Worm (Caenorhabditis elegans): ENCODE measurements around the gene crh-2.

Gene crh-2

DNA sequence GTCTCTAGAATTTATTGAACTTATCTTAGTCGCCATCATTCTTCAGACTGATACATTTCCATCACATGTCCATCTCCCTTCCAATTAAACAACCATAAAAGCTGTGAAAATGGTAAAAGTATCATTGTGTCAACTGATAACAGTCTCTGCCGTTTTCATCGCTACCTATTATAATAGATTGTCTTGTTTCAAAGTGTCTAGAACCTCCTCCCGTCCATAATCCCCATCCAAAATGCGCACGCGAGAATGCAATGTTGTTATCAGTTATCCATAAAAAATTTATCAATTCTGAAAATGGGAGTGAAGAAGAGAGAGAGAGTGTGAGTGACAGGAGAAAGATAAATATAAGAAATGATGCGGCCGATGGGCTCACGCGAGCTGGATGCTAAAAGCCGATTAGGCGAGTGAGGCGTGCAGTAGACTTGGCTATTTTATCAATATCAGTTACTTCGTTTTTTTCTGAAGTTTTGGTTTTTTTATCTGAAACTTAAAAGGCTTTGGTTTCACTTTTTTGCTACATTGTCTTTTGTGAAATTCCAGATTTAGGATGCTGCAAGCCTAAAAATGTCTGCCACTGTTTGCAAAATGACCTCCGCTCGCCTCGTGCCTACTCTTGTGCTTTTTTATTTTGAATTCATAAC lies 14.7 kb upstream of the crh-2 start:
- no peak for TF ChIP-seq unc-62 (GFP tag; optimal IDR thresholded peaks at IDR 0.05)

DNA sequence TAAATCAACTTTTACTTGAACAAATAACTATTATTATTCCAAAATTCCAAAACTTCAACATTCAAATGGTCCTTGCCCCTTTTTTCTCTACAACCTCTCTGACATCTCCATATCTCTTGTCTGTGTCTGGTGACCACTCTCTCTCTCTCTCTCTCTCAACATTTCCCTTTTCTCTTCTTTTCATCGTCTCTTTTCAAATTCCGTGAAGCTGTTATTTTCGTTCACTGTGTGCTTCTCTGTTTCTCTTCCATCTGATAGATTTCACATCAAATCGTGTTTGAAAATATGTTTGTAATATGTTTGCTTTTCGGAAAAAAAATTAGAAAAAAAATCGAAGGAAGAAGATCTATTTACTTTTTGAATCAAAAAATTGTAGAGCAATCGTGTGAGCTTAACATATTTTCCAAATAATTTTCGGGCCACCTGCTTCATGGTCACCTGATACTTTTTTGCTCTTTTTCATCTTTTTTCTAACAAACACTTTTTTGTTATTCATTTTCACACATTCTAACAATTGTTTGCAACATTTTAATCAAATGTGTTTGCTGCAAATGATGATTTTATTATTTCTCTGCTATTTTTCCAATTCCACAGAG lies 13.7 kb upstream of the crh-2 start:
- no peak for TF ChIP-seq unc-62 (GFP tag; optimal IDR thresholded peaks at IDR 0.05)

DNA sequence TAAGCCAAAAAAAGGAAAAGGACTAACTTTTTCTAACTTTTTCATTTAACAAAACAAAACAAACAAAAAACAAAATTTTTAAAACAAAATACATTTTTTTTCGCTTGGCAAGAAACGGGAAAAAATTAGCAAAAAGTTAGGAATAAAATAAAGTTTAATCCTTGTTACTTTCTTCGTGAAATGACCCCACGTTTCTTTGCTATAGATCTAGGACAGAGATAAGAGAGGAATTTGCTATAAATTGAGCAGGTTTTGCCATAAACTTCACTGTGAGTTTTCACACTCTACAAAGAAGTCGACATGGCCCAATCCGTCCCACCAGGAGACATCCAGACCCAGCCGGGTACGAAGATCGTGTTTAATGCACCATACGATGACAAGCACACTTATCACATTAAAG lies 12.1 kb upstream of the crh-2 start, which contains the start of gene msp-50:
TSS of gene msp-50 (plus strand) at position 301 of the 400 bp plus-strand sequence.
- no peak for TF ChIP-seq unc-62 (GFP tag; optimal IDR thresholded peaks at IDR 0.05)

DNA sequence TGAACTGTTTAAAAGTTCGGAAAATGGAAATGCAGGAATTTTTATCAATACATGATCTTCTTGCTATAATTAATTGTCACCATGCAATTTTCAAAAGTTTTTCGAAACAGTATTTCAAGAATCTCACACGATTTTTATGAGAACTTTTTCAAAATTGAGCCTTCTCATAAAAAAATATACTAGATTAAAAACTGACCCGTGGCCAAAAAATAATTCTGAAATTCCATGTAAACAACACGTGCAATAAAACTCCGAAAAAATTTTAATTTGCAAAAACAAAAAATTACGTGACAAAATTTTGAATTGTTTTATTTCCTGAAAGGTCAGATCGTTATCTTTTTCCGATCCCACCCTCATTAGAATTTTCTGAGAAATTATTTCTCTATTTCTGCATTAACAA lies 8.1 kb upstream of the crh-2 start, which contains the start of gene C34F11.5:
TSS of gene C34F11.5 (plus strand) at position 301 of the 400 bp plus-strand sequence.
- TF ChIP-seq unc-62 (GFP tag; optimal IDR thresholded peaks at IDR 0.05), result no peak

DNA sequence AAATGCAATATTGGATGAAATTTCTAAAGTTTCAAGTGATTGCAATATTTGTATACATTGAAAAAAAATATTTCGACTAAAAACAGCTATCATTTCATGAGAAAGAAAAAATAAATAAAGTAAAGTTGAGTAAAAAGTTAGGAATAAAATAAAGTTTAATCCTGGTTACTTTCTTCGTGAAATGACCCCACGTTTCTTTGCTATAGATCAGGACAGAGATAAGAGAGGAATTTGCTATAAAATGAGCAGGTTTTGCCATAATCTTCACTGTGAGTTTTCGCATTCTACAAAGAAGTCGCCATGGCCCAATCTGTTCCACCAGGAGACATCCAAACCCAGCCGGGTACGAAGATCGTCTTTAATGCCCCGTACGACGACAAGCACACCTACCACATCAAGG lies 6.7 kb upstream of the crh-2 start, which contains the start of gene msp-49:
TSS of gene msp-49 (plus strand) at position 301 of the 400 bp plus-strand sequence.
- TF ChIP-seq unc-62 (GFP tag; optimal IDR thresholded peaks at IDR 0.05), result no peak

DNA sequence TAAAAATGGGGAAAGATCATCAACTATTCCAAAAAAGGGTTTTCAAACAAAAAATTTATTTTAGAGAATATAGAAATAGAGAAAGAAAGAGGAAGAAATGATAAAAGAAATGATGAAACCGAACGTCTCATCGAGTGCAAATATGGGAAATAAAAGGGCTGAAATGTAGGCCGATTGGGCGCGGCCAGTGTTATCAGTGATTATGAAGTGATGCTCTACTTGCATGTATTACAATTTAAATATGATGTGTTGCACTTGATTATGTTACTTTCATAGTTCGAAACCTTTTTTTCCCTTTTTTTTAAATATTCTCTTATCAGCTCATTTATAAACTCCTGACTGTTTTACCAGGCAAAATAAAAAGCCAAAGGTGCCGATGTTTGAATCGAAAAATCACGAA lies 4.4 kb upstream of the crh-2 start:
- no peak for TF ChIP-seq unc-62 (GFP tag; optimal IDR thresholded peaks at IDR 0.05)

DNA sequence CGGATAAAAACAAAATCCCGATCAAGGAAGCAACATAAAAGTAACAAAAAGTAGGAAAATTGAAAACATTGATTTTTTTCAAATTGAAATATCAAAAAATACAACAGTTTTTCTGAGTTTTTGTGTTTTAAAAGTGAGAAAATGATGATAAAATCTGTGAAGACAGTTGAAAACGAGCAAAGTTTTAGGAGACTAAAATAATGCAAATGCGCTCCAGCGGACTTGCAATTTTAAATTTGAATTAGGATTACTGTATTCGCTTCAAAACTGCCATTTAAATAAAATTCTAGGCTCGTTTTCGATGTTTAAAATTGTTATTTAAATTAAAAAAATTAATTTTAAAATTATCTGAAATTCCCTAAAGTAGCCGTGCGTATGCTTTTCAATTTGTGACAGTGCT lies 565 bp upstream of the crh-2 start:
- TF ChIP-seq unc-62 (GFP tag; optimal IDR thresholded peaks at IDR 0.05), result no peak

DNA sequence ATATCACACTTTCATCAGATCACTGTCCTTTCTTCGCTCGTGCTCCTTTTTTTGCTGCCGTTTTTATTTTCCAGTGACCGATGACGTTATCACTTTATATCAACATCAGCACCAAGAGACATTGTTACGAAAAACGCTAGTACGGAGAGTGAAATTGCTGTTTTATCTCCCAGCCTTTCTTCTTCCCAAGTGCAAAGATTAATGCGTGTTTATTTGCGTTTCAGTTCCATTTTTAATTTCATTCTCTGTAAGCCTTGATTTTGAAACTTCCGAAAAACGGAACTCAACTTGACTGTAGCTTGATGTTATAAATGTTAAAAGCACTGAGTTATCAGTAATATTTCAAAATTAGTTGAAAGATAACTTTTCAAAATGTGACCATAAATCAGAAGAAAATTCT lies 499 bp downstream of the crh-2 start:
- no peak for TF ChIP-seq unc-62 (GFP tag; optimal IDR thresholded peaks at IDR 0.05)

DNA sequence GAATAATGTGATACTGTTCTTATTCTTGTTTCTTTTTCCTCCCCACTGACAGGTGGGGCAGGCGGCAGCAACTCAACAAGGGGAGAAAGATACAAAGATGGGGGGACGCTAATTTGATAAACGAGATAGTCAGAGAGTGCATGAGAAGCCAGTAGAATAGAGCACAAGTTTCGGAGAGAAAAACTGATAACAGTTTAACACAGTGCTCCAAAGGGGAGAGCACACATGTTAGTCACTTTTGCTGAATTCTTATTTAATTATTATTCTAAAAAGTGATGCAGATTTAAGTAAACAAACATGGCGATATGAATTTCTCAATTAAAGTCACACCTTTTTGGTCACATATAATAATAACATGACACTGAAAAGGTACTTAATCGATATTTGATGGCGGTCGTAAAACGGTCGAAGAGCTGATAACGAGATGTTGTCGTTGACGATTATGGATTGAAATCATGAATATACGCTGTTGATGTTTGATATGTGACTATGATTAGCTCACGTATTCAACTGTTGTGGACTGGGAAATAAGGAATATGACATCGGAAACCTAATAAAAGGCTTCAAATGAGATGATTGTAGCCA lies 1.3 kb downstream of the crh-2 start:
- no peak for TF ChIP-seq unc-62 (GFP tag; optimal IDR thresholded peaks at IDR 0.05)

DNA sequence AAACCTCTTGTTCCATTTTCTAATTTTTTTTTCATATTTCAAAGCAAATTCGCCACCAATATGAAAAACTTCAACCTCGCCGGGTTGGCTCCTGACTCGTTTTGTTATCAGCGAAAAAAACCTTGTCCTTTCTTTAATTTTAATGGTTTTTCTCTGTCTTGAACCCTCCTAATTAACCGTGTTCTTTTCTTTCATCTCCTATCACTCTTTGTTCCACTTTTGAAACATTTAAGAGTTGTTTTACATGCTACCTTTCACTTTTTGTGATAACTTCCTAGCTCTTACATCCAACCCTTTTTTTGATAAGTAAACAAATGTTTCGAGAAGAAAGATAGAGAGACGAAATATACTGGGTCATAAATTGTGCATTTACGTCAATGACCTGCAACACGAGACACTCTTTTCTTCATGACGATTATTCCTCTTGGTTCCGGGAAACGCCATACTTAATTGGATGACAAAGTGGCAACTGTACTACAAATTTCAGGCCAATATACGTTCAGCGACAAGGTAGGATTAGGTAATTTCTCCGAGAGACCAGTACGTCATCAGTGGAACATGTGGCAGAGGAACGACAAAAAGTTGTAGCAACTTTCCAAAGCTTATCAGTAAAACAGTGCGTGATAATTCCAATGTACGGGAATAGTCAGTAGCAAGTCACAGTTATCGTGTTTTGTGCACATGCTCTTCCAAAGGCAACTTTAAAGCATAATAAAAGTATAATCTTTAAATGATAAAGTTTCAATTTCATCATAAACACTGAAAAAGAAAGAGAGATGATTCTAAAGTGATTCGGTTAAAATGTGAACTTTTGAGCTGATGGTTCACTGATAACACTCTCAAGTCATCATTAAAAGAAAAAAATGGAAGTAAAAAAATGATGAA lies 2.5 kb downstream of the crh-2 start:
- no peak for TF ChIP-seq unc-62 (GFP tag; optimal IDR thresholded peaks at IDR 0.05)

DNA sequence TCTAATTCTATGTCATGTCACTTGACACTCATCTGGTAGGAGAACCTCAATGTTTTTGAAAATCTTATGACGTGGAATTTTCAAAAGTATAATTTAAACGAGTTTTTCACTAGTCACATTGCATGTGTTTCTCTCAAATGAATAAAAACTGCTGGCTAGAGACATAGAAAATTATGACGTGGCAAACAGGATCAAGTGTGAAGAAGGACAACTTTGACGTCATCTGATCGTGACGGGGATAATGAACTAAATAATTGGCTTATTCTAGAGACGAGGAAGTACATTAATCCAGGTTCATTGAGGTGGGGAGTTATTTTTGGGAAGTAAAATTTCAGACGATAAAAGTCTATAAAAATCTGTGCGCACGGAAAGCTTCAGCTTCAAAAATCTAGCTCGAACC lies 4.2 kb downstream of the crh-2 start:
- no peak for TF ChIP-seq unc-62 (GFP tag; optimal IDR thresholded peaks at IDR 0.05)

DNA sequence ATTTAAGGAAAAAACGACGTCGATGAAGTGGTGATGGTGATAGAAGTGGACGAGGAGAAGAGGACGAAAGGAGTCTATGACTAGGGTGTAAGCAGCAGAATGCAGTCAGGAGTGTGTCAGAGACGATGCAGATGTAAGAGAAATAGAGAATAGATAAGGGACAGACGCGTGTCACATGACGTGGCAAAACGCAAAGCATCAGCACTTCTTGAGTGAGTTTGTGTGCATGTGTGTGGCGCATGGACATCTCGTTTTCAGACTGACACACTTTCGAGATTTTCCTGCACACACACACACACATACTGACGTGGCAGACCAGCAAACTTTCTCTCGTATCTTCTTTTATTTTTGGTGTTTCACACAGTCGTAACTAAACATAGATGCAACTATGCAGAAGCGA lies 4.9 kb downstream of the crh-2 start:
- TF ChIP-seq unc-62 (GFP tag; optimal IDR thresholded peaks at IDR 0.05), result no peak

DNA sequence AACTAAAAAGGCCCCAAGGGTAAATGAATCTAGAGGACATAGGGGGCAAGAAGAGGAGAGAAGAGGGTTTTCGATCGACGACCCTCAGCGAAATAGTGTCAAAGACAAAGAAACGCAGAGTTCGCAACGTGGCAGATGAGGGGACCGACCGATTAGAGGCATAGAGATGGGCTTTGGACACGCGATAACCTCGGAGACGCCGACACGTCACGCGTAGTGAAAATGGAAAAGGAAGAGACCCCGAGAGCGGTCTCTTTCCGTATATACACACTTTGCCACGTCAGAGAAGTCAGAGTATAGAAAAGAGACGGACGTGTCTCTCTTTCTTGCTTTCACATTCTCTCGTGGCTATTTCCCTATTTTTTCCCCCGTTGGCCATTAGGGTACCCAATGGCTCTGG lies 5.9 kb downstream of the crh-2 start:
- no peak for TF ChIP-seq unc-62 (GFP tag; optimal IDR thresholded peaks at IDR 0.05)

DNA sequence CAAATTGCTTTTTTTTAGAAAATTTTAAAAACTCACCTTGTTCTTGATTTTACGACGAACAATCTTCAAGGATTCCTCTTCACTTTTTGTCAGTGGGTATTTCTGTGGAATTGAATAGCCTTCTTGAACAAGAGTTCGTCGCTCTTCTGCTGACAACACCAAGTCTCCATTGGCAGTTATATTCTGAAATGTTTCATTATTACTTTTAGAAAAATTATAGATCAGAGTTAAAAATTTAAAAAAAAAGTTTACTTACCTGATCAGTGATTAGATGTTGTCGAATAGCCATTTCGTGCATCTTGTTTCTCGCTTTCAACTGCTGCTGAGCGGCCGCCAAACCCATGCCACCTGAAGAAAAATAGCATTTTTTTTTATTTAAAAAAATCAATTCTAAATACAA lies 7.1 kb downstream of the crh-2 start:
- TF ChIP-seq unc-62 (GFP tag; optimal IDR thresholded peaks at IDR 0.05), result no peak

DNA sequence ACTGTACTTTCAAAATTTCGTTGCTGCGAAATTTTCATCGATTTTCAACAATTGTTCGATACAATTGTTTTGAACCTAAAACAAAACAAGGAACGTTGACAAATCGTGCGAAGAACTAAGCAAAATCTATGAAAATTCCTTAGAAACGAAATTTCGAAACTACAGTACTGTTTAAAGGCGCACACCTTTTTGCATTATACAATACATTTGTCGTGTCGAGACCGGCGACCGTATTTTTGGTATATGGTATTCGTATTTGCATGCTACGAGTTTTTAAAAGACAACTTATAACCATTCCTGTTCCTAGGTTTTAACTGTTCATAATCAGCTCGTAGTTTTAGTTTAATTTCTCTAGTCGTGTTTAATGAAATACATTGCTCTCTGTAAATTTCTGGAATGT lies 8.8 kb downstream of the crh-2 start:
- TF ChIP-seq unc-62 (GFP tag; optimal IDR thresholded peaks at IDR 0.05), result no peak

DNA sequence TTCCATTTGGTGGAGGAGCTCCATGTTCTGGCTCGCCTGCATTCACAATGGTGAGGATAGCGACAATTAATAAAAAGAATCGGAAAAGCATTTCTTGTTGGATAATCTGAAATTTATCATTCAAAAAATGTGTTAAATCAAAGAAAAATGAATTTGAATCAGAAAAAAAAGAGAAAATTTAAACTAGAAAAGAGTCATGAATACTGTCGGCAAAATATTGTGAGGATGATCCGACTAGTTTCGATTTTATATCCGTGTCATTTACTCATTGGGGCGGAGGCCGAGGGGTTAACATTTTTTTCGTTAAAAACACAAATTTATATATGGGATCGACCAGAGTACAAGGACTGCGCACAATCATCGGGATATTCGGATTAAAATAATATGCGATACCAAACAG lies 9.5 kb downstream of the crh-2 start, which contains the start of gene C27D6.12:
TSS of gene C27D6.12 (minus strand) at position 101 of the 400 bp plus-strand sequence.
- TF ChIP-seq unc-62 (GFP tag; optimal IDR thresholded peaks at IDR 0.05), result no peak

Measured in whole organism, dauer.